Worm (Caenorhabditis elegans) whole organism, L4 larva: ENCODE measurements around the gene gsto-2.

Experiments used
- D1046.2 ChIP-seq: fragments of 200-800 bp; sonication (Bioruptor generic); IDR thresholded peaks from 2 replicates; pipeline ENCODE4 v1.3.6; 2022; ENCODE audit warnings: missing genetic modification characterization, missing compliant biosample characterization
- F10B5.3 ChIP-seq: sonication (generic microtip); optimal IDR thresholded peaks from 2 replicates; lab custom pipeline; 2016; ENCODE audit warnings: mild to moderate bottlenecking, missing genetic modification characterization, missing compliant biosample characterization
- F26F4.8 ChIP-seq: fragments of 200-800 bp; sonication (Bioruptor generic); conservative IDR thresholded peaks from 2 replicates; pipeline ENCODE4 v1.3.6; 2022; ENCODE audit warnings: missing genetic modification characterization, missing compliant biosample characterization
- R02D3.7 ChIP-seq: fragments of 150-350 bp; sonication (generic microtip); optimal IDR thresholded peaks from 3 replicates; lab custom pipeline; 2014; ENCODE audit warnings: missing biosample characterization, missing genetic modification characterization
- T20F7.1 ChIP-seq: fragments of 200-800 bp; sonication (Bioruptor generic); optimal IDR thresholded peaks from 2 replicates; lab custom pipeline; 2018; ENCODE audit warnings: mild to moderate bottlenecking, missing genetic modification characterization, missing compliant biosample characterization
- Y105C5A.15 ChIP-seq: fragments of 200-800 bp; sonication (Bioruptor generic); IDR thresholded peaks from 2 replicates; pipeline ENCODE4 v1.3.6; 2022; ENCODE audit warnings: missing genetic modification characterization, missing compliant biosample characterization
- Y48G9A.11 ChIP-seq: fragments of 200-800 bp; sonication (Bioruptor generic); IDR thresholded peaks from 2 replicates; pipeline ENCODE4 v1.3.6; 2022; ENCODE audit warnings: missing genetic modification reagents, missing genetic modification characterization, missing compliant biosample characterization
- aha-1 ChIP-seq: fragments of 150-350 bp; peaks from one replicate; lab custom pipeline; 2014; ENCODE audit warnings: missing biosample characterization, missing genetic modification characterization
- ama-1 ChIP-seq: fragments of 150-350 bp; optimal IDR thresholded peaks from 2 replicates; lab custom pipeline; 2014; ENCODE audit warnings: inconsistent platforms, mixed read lengths
- arid-1 ChIP-seq: fragments of 200-800 bp; sonication (Bioruptor generic); conservative IDR thresholded peaks from 2 replicates; pipeline ENCODE4 v1.3.6; 2022; ENCODE audit warnings: missing genetic modification reagents, missing genetic modification characterization, missing compliant biosample characterization
- ceh-62 ChIP-seq: sonication (generic microtip); optimal IDR thresholded peaks from 2 replicates; lab custom pipeline; 2017; ENCODE audit warnings: missing biosample characterization, missing genetic modification characterization
- daf-16 ChIP-seq, 3 experiments: sonication (generic microtip); optimal IDR thresholded peaks; 2 replicates each; lab custom pipeline; 2016 to 2017; ENCODE audit warnings: missing genetic modification characterization in 3 of 3, missing genetic modification reagents in 3 of 3, mild to moderate bottlenecking in 2 of 3, missing compliant biosample characterization in 2 of 3, missing biosample characterization in 1 of 3, moderate library complexity in 1 of 3
- dmd-8 ChIP-seq: fragments of 200-800 bp; sonication (Bioruptor generic); IDR thresholded peaks from 2 replicates; pipeline ENCODE4 v1.3.6; 2022; ENCODE audit warnings: missing genetic modification characterization, missing compliant biosample characterization
- duxl-1 ChIP-seq: sonication (generic microtip); optimal IDR thresholded peaks from 2 replicates; lab custom pipeline; 2016; ENCODE audit warnings: mild to moderate bottlenecking, missing genetic modification characterization, moderate library complexity, missing compliant biosample characterization; ENCODE audit not compliant: poor library complexity
- dve-1 ChIP-seq: sonication (generic microtip); optimal IDR thresholded peaks from 2 replicates; lab custom pipeline; 2017; ENCODE audit warnings: antibody characterized with exemption, mild to moderate bottlenecking, missing genetic modification characterization, missing compliant biosample characterization; ENCODE audit not compliant: insufficient read depth
- fos-1 ChIP-seq: fragments of 150-350 bp; optimal IDR thresholded peaks from 2 replicates; lab custom pipeline; 2014; ENCODE audit warnings: missing biosample characterization, missing genetic modification characterization
- gei-8 ChIP-seq: fragments of 200-800 bp; sonication (Bioruptor generic); optimal IDR thresholded peaks from 2 replicates; lab custom pipeline; 2018; ENCODE audit warnings: mild to moderate bottlenecking, missing genetic modification characterization, missing compliant biosample characterization
- hif-1 ChIP-seq, 2 experiments: sonication (generic microtip); optimal IDR thresholded peaks; 2 replicates each; lab custom pipeline; 2016 to 2017; ENCODE audit warnings: missing compliant biosample characterization in 2 of 2, missing genetic modification characterization in 2 of 2, missing genetic modification reagents in 2 of 2, missing genotype in 2 of 2, mild to moderate bottlenecking in 1 of 2
- hlh-11 ChIP-seq: fragments of 200-800 bp; sonication (Bioruptor generic); optimal IDR thresholded peaks from 2 replicates; lab custom pipeline; 2018; ENCODE audit warnings: mild to moderate bottlenecking, missing genetic modification characterization, missing compliant biosample characterization
- hmg-1.1 ChIP-seq: fragments of 200-800 bp; sonication (Bioruptor generic); IDR thresholded peaks from 2 replicates; pipeline ENCODE4 v1.3.6; 2022; ENCODE audit warnings: missing genetic modification reagents, missing genetic modification characterization, missing compliant biosample characterization
- lim-7 ChIP-seq: fragments of 200-800 bp; sonication (Bioruptor generic); IDR thresholded peaks from 2 replicates; pipeline ENCODE4 v1.3.6; 2022; ENCODE audit warnings: missing genetic modification characterization, missing compliant biosample characterization
- lin-1 ChIP-seq: fragments of 200-800 bp; sonication (Bioruptor generic); IDR thresholded peaks from 2 replicates; pipeline ENCODE4 v1.3.6; 2022; ENCODE audit warnings: missing genetic modification reagents, missing genetic modification characterization, missing compliant biosample characterization
- lin-13 ChIP-seq: fragments of 150-350 bp; optimal IDR thresholded peaks from 2 replicates; lab custom pipeline; 2014; ENCODE audit warnings: missing biosample characterization, missing genetic modification reagents, missing genetic modification characterization
- lin-15B ChIP-seq: fragments of 150-350 bp; sonication (generic microtip); optimal IDR thresholded peaks from 3 replicates; lab custom pipeline; 2014; ENCODE audit warnings: missing biosample characterization, missing genetic modification characterization
- lir-3 ChIP-seq: sonication (generic microtip); optimal IDR thresholded peaks from 2 replicates; lab custom pipeline; 2016; ENCODE audit warnings: mild to moderate bottlenecking, missing genetic modification characterization, missing compliant biosample characterization
- madf-5 ChIP-seq, 2 experiments: fragments of 200-800 bp; sonication (Bioruptor generic); IDR thresholded peaks; 2 replicates each; pipeline ENCODE4 v1.3.6; 2022; ENCODE audit warnings: missing compliant biosample characterization in 2 of 2, missing genetic modification characterization in 2 of 2
- madf-9 ChIP-seq: fragments of 200-800 bp; sonication (Bioruptor generic); conservative IDR thresholded peaks from 2 replicates; pipeline ENCODE4 v1.3.6; 2022; ENCODE audit warnings: missing genetic modification reagents, missing genetic modification characterization, missing compliant biosample characterization
- mdt-29 ChIP-seq: fragments of 200-800 bp; sonication (Bioruptor generic); IDR thresholded peaks from 2 replicates; pipeline ENCODE4 v1.3.6; 2022; ENCODE audit warnings: missing genetic modification reagents, missing genetic modification characterization, missing compliant biosample characterization
- mes-2 ChIP-seq: sonication (generic microtip); optimal IDR thresholded peaks from 2 replicates; lab custom pipeline; 2016; ENCODE audit warnings: missing genotype, mild to moderate bottlenecking, missing genetic modification characterization, missing compliant biosample characterization; ENCODE audit not compliant: poor library complexity, severe bottlenecking
- mxl-2 ChIP-seq: fragments of 200-800 bp; sonication (Bioruptor generic); conservative IDR thresholded peaks from 2 replicates; pipeline ENCODE4 v1.3.6; 2022; ENCODE audit warnings: missing genetic modification reagents, missing genetic modification characterization, missing compliant biosample characterization
- nhr-102 ChIP-seq: sonication (generic microtip); optimal IDR thresholded peaks from 2 replicates; lab custom pipeline; 2016; ENCODE audit warnings: mild to moderate bottlenecking, missing genetic modification characterization, moderate library complexity, missing compliant biosample characterization
- nhr-11 ChIP-seq: fragments of 150-350 bp; optimal IDR thresholded peaks from 2 replicates; lab custom pipeline; 2014; ENCODE audit warnings: missing biosample characterization, missing genetic modification characterization
- nhr-25 ChIP-seq: sonication (generic microtip); optimal IDR thresholded peaks from 2 replicates; lab custom pipeline; 2017; ENCODE audit warnings: missing genetic modification characterization, mild to moderate bottlenecking, missing compliant biosample characterization, antibody characterized with exemption, moderate library complexity, borderline replicate concordance; ENCODE audit not compliant: insufficient read depth
- nhr-28 ChIP-seq: fragments of 150-350 bp; optimal IDR thresholded peaks from 2 replicates; lab custom pipeline; 2014; ENCODE audit warnings: missing biosample characterization, missing genetic modification characterization
- nhr-41 ChIP-seq: fragments of 200-800 bp; sonication (Bioruptor generic); IDR thresholded peaks from 2 replicates; pipeline ENCODE4 v1.3.6; 2022; ENCODE audit warnings: missing genetic modification reagents, missing genetic modification characterization, missing compliant biosample characterization
- nhr-42 ChIP-seq: fragments of 200-800 bp; sonication (Bioruptor generic); IDR thresholded peaks from 2 replicates; pipeline ENCODE4 v1.3.6; 2022; ENCODE audit warnings: missing genetic modification characterization, missing compliant biosample characterization
- nhr-6 ChIP-seq: fragments of 150-350 bp; optimal IDR thresholded peaks from 2 replicates; lab custom pipeline; 2014; ENCODE audit warnings: missing biosample characterization, missing genetic modification characterization
- nhr-76 ChIP-seq: fragments of 150-350 bp; optimal IDR thresholded peaks from 2 replicates; lab custom pipeline; 2014; ENCODE audit warnings: missing biosample characterization, missing genetic modification characterization
- snpc-1.2 ChIP-seq: fragments of 200-800 bp; sonication (Bioruptor generic); IDR thresholded peaks from 2 replicates; pipeline ENCODE4 v1.3.6; 2022; ENCODE audit warnings: missing genetic modification reagents, missing genetic modification characterization, missing compliant biosample characterization
- snpc-4 ChIP-seq: fragments of 150-350 bp; optimal IDR thresholded peaks from 2 replicates; lab custom pipeline; 2014; ENCODE audit warnings: missing biosample characterization, missing genetic modification characterization
- tag-97 ChIP-seq: fragments of 200-800 bp; sonication (Bioruptor generic); IDR thresholded peaks from 2 replicates; pipeline ENCODE4 v1.3.6; 2022; ENCODE audit warnings: missing genetic modification characterization, missing compliant biosample characterization
- tra-1 ChIP-seq: fragments of 200-800 bp; sonication (Bioruptor generic); IDR thresholded peaks from 2 replicates; pipeline ENCODE4 v1.3.6; 2022; ENCODE audit warnings: missing genetic modification reagents, missing genetic modification characterization, missing compliant biosample characterization
- zag-1 ChIP-seq: fragments of 150-350 bp; optimal IDR thresholded peaks from 2 replicates; lab custom pipeline; 2014; ENCODE audit warnings: missing biosample characterization, missing genetic modification characterization
- ztf-11 ChIP-seq: fragments of 150-350 bp; optimal IDR thresholded peaks from 2 replicates; lab custom pipeline; 2014; ENCODE audit warnings: missing biosample characterization, missing genetic modification characterization

The gsto-2 gene

ce11 chrIII:8541028-8541427, 13.5 kb upstream of the gsto-2 start:
- TF ChIP-seq D1046.2 (GFP tag; lab: Robert Waterston, UW), result 0 out of 2 replicates have a peak, but pooled peaks have one; percentile 31
- TF ChIP-seq madf-5 (GFP tag; IDR thresholded peaks at IDR 0.05; lab: Robert Waterston, UW), result 0 out of 4 replicates have a peak, but pooled peaks of 1 of the 2 experiments have one; percentile 37
- TF ChIP-seq nhr-41 (GFP tag; lab: Robert Waterston, UW), result 0 out of 2 replicates have a peak, but pooled peaks have one; percentile 10
- TF ChIP-seq F26F4.8 (GFP tag; lab: Robert Waterston, UW), result peak; percentile 62; the same call in 1 of the 2 replicates
- TF ChIP-seq Y105C5A.15 (GFP tag; lab: Robert Waterston, UW), result peak; percentile 82; the same call in 1 of the 2 replicates
- TF ChIP-seq Y48G9A.11, result peak; percentile 35; the same call in 1 of the 2 replicates
- 0 out of 2 replicates have a peak, but pooled peaks have one; percentile 54 for TF ChIP-seq arid-1 (GFP tag; lab: Robert Waterston, UW)
- peak; percentile 60 for TF ChIP-seq madf-9

ce11 chrIII:8545515-8545914, 9.1 kb upstream of the gsto-2 start, which contains the start of gene ZC21.6:
ZC21.6 (minus strand) TSS chrIII:8545615.
- no peak for TF ChIP-seq arid-1 (GFP tag; lab: Robert Waterston, UW)

- TF ChIP-seq mxl-2 (GFP tag; lab: Robert Waterston, UW), result no peak
- no peak for TF ChIP-seq aha-1
- peak; percentile 97 for TF ChIP-seq nhr-28
Measured at ce11 chrIII:8551705-8552104, 2.9 kb upstream of the gsto-2 start.

- TF ChIP-seq lin-1 (no peak), nhr-42 (GFP tag; lab: Robert Waterston, UW) (no peak), R02D3.7 (tag; lab: Kevin White, UChicago) (no peak), dve-1 (tag; lab: Kevin White, UChicago) (peak; percentile 38), lim-7 (GFP tag; lab: Robert Waterston, UW) (no peak), zag-1 (tag; lab: Kevin White, UChicago) (no peak), tag-97 (GFP tag; lab: Robert Waterston, UW) (no peak), dmd-8 (no peak), duxl-1 (tag; lab: Kevin White, UChicago) (no peak), F10B5.3 (tag; lab: Kevin White, UChicago) (no peak), gei-8 (GFP tag; lab: Kevin White, UChicago) (no peak), madf-9 (no peak), fos-1 (tag; lab: Kevin White, UChicago) (no peak), mxl-2 (GFP tag; lab: Robert Waterston, UW) (no peak), mes-2 (tag; lab: Kevin White, UChicago) (no peak), nhr-102 (tag; lab: Kevin White, UChicago) (peak; percentile 9), ama-1 (lab: Kevin White, UChicago) (no peak), hmg-1.1 (no peak), arid-1 (GFP tag; lab: Robert Waterston, UW) (no peak), hif-1 (tag; optimal IDR thresholded peaks at IDR 0.05; lab: Kevin White, UChicago) (no peak), nhr-76 (no peak), lir-3 (tag; lab: Kevin White, UChicago) (no peak), T20F7.1 (no peak), hlh-11 (tag; lab: Kevin White, UChicago) (no peak), ceh-62 (tag; lab: Kevin White, UChicago) (no peak), snpc-4 (no peak), nhr-25 (tag; lab: Kevin White, UChicago) (no peak), lin-13 (no peak), snpc-1.2 (no peak), nhr-11 (tag; lab: Kevin White, UChicago) (no peak), nhr-6 (no peak), daf-16 (GFP tag; optimal IDR thresholded peaks at IDR 0.05; lab: Kevin White, UChicago) (no peak), daf-16 (tag; optimal IDR thresholded peaks at IDR 0.05; lab: Kevin White, UChicago) (peak; percentile 73), ztf-11 (no peak), lin-15B (tag; lab: Kevin White, UChicago) (no peak), tra-1 (GFP tag; lab: Robert Waterston, UW) (no peak), madf-5 (GFP tag; IDR thresholded peaks at IDR 0.05; lab: Robert Waterston, UW) (no peak), mdt-29 (GFP tag; lab: Robert Waterston, UW) (no peak)
Measured at ce11 chrIII:8552125-8552524, 2.4 kb upstream of the gsto-2 start, which contains the start of gene C02D5.4. C02D5.4 (plus strand) TSS chrIII:8552165.
